Worm (Caenorhabditis elegans): ENCODE measurements around the gene srd-11.

Gene srd-11

ce11 chrV:13593083-13593482 lies 26.6 kb downstream of the srd-11 start, which contains the start of gene F53F4.4:
TSS of gene F53F4.4 (plus strand) at chrV:13593383.
- peak; percentile 37 for TF ChIP-seq aha-1 (tag)
- TF ChIP-seq ceh-62 (tag; optimal IDR thresholded peaks at IDR 0.05): no peak
- peak; percentile 41 for TF ChIP-seq lin-38 (GFP tag; IDR thresholded peaks at IDR 0.05)
- no peak for TF ChIP-seq nhr-48 (tag; optimal IDR thresholded peaks at IDR 0.05)
- TF ChIP-seq arid-1 (GFP tag; conservative IDR thresholded peaks at IDR 0.05): no peak
- no peak for TF ChIP-seq daf-12 (tag; optimal IDR thresholded peaks at IDR 0.05)
- no peak for TF ChIP-seq dpl-1 (GFP tag; optimal IDR thresholded peaks at IDR 0.05)
- TF ChIP-seq unc-62 (GFP tag; optimal IDR thresholded peaks at IDR 0.05 in 1 of 2): peak in 1 of 2 experiments; percentile 32
- TF ChIP-seq unc-62 (tag; optimal IDR thresholded peaks at IDR 0.05): no peak
- TF ChIP-seq daf-16 (GFP tag; optimal IDR thresholded peaks at IDR 0.05): no peak
- no peak for TF ChIP-seq daf-16 (tag; optimal IDR thresholded peaks at IDR 0.05)
- no peak for TF ChIP-seq snpc-1.2 (GFP tag; IDR thresholded peaks at IDR 0.05)
- TF ChIP-seq tag-97 (GFP tag; IDR thresholded peaks at IDR 0.05): no peak
- no peak for TF ChIP-seq aly-2 (tag; optimal IDR thresholded peaks at IDR 0.05)
- TF ChIP-seq nhr-41 (GFP tag; IDR thresholded peaks at IDR 0.05): no peak
- TF ChIP-seq nhr-76 (tag; optimal IDR thresholded peaks at IDR 0.05): no peak
- TF ChIP-seq ZK337.2 (GFP tag; IDR thresholded peaks at IDR 0.05): no peak
- no peak for TF ChIP-seq lin-15B (tag; optimal IDR thresholded peaks at IDR 0.05)
- TF ChIP-seq ztf-11 (tag; optimal IDR thresholded peaks at IDR 0.05): no peak
- TF ChIP-seq zip-2 (tag; optimal IDR thresholded peaks at IDR 0.05): no peak
- TF ChIP-seq dmd-8 (GFP tag; IDR thresholded peaks at IDR 0.05): no peak
- TF ChIP-seq lin-1 (GFP tag; IDR thresholded peaks at IDR 0.05): no peak
- TF ChIP-seq zfp-2 (tag; optimal IDR thresholded peaks at IDR 0.05): no peak
- TF ChIP-seq egl-43 (GFP tag; IDR thresholded peaks at IDR 0.05): peak; percentile 25; the same call in 1 of the 2 replicates

- TF ChIP-seq lim-7 (GFP tag; IDR thresholded peaks at IDR 0.05) (no peak), snpc-1.2 (GFP tag; IDR thresholded peaks at IDR 0.05) (no peak), lin-38 (GFP tag; IDR thresholded peaks at IDR 0.05) (peak; percentile 93), Y48G9A.11 (GFP tag; IDR thresholded peaks at IDR 0.05) (no peak), rbr-2 (tag; optimal IDR thresholded peaks at IDR 0.05) (no peak), unc-62 (GFP tag; optimal IDR thresholded peaks at IDR 0.05 in 1 of 2) (peak in 1 of 2 experiments; percentile 53), unc-62 (tag; optimal IDR thresholded peaks at IDR 0.05) (no peak), Y105C5A.15 (GFP tag; IDR thresholded peaks at IDR 0.05) (no peak), madf-5 (GFP tag; IDR thresholded peaks at IDR 0.05) (no peak), mes-2 (tag; optimal IDR thresholded peaks at IDR 0.05; ENCODE audit: poor library complexity, severe bottlenecking) (peak; percentile 82), dpl-1 (GFP tag; optimal IDR thresholded peaks at IDR 0.05) (peak; percentile 56), unc-130 (GFP tag; optimal IDR thresholded peaks at IDR 0.05) (no peak), T20F7.1 (GFP tag; optimal IDR thresholded peaks at IDR 0.05) (peak; percentile 46)
Observed at ce11 chrV:13591504-13592174, 28.0 kb downstream of the srd-11 start, which contains the start of gene tbcb-1. TSS of gene tbcb-1 (plus strand) at chrV:13592124.

DNA sequence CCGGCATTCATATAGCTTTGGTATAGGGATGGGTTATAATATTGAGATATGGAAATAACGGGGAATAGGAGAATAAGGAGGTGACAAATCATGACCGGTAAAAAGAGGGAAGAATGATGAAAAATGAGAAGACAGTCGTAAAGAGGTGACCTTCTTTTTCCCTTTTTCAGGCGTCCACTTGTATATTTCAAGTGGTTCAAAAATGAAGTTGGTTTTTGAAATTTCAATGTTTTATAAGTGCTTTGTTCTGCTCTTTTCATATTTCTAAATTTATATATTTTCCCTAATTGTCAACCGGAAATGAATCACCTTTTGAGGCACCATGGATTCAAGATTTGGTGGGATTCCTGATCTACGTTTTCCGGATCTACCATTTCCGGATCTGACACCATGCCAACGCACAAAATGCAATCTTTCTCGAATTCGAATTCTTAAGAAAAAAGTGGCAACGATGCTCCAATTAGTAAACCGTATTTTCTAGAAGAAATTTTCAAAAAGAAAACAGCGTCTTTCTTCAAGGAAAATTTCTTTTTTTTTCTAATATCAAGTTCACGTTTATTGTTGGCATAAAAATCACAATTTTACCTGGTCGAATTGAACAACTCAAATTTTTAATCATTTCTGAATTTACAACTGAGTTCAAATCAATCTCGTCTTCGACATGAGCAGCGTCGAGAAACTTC lies 30.0 kb downstream of the srd-11 start, which contains the start of the genes F53F4.2 and F53F4.18:
Gene F53F4.2, minus strand, starts transcription at position 101 of the 683 bp plus-strand sequence.
Gene F53F4.18, plus strand, starts transcription at position 633 of the 683 bp plus-strand sequence.
- no peak for TF ChIP-seq nhr-41 (GFP tag; IDR thresholded peaks at IDR 0.05)

DNA sequence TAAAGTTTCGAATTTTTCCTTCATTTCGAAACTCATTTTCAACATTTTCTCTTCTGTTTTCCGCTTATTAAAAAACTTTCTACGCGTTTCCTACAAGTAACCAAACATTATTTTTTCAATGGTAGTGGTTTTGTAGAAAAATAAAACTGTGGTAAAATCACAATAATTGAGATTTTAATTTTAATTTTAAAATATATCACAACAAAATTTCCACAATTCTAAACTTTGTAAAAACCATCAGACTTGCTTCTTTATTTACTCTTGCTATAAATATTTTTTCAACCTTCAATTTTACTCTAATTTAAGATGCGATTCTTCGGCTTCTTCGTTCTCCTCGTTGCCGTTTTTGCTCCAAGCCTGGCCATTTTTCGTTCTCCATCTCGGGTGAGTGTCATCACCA lies 31.8 kb downstream of the srd-11 start, which contains the start of gene F53F4.17:
Gene F53F4.17, plus strand, starts transcription at position 301 of the 400 bp plus-strand sequence.
- TF ChIP-seq madf-9 (GFP tag; conservative IDR thresholded peaks at IDR 0.05): no peak
- TF ChIP-seq ceh-32 (tag; optimal IDR thresholded peaks at IDR 0.05; ENCODE audit: poor library complexity): no peak
- no peak for TF ChIP-seq hif-1 (tag; optimal IDR thresholded peaks at IDR 0.05)
- TF ChIP-seq hlh-11 (tag; optimal IDR thresholded peaks at IDR 0.05): no peak
- no peak for TF ChIP-seq nhr-28 (tag; optimal IDR thresholded peaks at IDR 0.05)
- no peak for TF ChIP-seq mxl-3 (GFP tag; optimal IDR thresholded peaks at IDR 0.05)
- no peak for TF ChIP-seq ctbp-1 (GFP tag; IDR thresholded peaks at IDR 0.05)

Measured in whole organism, L4 larva.